Worm (Caenorhabditis elegans) whole organism, L2 larva: ENCODE measurements around the gene Y81G3A.4.
"Not testable (repeated sequence)": the region's sequence is repeated elsewhere in the genome, so short reads cannot be mapped to it uniquely, and the experiment has no call there.

Experiments used
- elt-3 ChIP-seq: sonication (generic microtip); optimal IDR thresholded peaks from 2 replicates; lab custom pipeline; 2017; ENCODE audit warnings: missing biosample characterization, missing genetic modification characterization
- lin-11 ChIP-seq: fragments of 150-350 bp; sonication (generic microtip); optimal IDR thresholded peaks from 2 replicates; lab custom pipeline; 2014; ENCODE audit warnings: missing biosample characterization, missing genetic modification characterization, inconsistent platforms, mixed read lengths
- mdl-1 ChIP-seq, 2 experiments: fragments of 150-350 bp in 1 of 2; sonication (generic microtip) in 1 of 2; optimal IDR thresholded peaks; 2 replicates each; lab custom pipeline; 2017; ENCODE audit warnings: missing biosample characterization in 2 of 2, missing genetic modification characterization in 2 of 2
- nhr-11 ChIP-seq: fragments of 150-350 bp; optimal IDR thresholded peaks from 2 replicates; lab custom pipeline; 2014; ENCODE audit warnings: missing biosample characterization, missing genetic modification characterization
- nhr-12 ChIP-seq: fragments of 150-350 bp; optimal IDR thresholded peaks from 2 replicates; lab custom pipeline; 2014; ENCODE audit warnings: missing biosample characterization, missing genetic modification characterization
- nhr-129 ChIP-seq: fragments of 150-350 bp; optimal IDR thresholded peaks from 2 replicates; lab custom pipeline; 2014; ENCODE audit warnings: missing biosample characterization, missing genetic modification characterization
- nhr-237 ChIP-seq: fragments of 150-350 bp; optimal IDR thresholded peaks from 2 replicates; lab custom pipeline; 2014; ENCODE audit warnings: missing biosample characterization, missing genetic modification characterization
- nhr-6 ChIP-seq: fragments of 150-350 bp; optimal IDR thresholded peaks from 2 replicates; lab custom pipeline; 2014; ENCODE audit warnings: missing biosample characterization, missing genetic modification characterization
- nhr-77 ChIP-seq: fragments of 150-350 bp; optimal IDR thresholded peaks from 2 replicates; lab custom pipeline; 2014; ENCODE audit warnings: missing biosample characterization, missing genetic modification characterization
- snpc-4 ChIP-seq: fragments of 150-350 bp; optimal IDR thresholded peaks from 2 replicates; lab custom pipeline; 2014; ENCODE audit warnings: missing biosample characterization, missing genetic modification characterization
- unc-39 ChIP-seq: fragments of 150-350 bp; optimal IDR thresholded peaks from 2 replicates; lab custom pipeline; 2014; ENCODE audit warnings: missing biosample characterization, missing genetic modification characterization
- unc-62 ChIP-seq: fragments of 150-350 bp; optimal IDR thresholded peaks from 2 replicates; lab custom pipeline; 2014; ENCODE audit warnings: missing biosample characterization, missing genetic modification reagents, missing genetic modification characterization
- zag-1 ChIP-seq: fragments of 150-350 bp; optimal IDR thresholded peaks from 2 replicates; lab custom pipeline; 2014; ENCODE audit warnings: missing biosample characterization, missing genetic modification characterization
- ztf-11 ChIP-seq: sonication (generic microtip); optimal IDR thresholded peaks from 2 replicates; lab custom pipeline; 2017; ENCODE audit warnings: missing biosample characterization, missing genetic modification characterization

DNA sequence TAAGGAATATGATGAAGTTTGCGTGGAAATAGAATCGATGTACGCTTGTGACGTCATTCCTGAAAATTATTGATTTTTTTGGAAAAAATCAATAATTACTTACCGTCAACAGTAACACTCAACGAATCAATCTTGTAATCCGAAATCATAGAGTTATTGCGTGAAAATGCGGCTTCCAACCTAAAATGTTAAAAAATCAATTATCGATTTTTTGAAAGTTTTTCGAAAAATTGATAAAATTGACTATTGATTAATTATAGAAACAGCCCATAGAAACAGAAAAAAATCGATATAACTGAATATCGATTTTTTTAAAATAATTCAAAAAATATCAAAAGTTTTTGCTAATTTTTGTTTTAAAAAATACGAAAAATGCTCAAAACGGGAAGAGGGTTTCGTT is 44.1 kb upstream of the Y81G3A.4 start, which contains the start of gene F42G4.7:
- not testable (repeated sequence) for TF ChIP-seq elt-3 (tag; lab: Kevin White, UChicago); zag-1 (tag; lab: Kevin White, UChicago); unc-62 (GFP tag; lab: Kevin White, UChicago); nhr-11 (tag; lab: Kevin White, UChicago); ztf-11 (tag; lab: Kevin White, UChicago); nhr-237 (tag; lab: Kevin White, UChicago); unc-39 (tag; lab: Kevin White, UChicago); nhr-129 (tag; lab: Kevin White, UChicago); mdl-1 (tag; optimal IDR thresholded peaks at IDR 0.05; lab: Kevin White, UChicago); nhr-6 (tag; lab: Kevin White, UChicago); nhr-12 (tag; lab: Kevin White, UChicago); snpc-4 (tag; lab: Kevin White, UChicago); nhr-77 (tag; lab: Kevin White, UChicago); lin-11 (tag; lab: Kevin White, UChicago)
